Fruit fly (Drosophila melanogaster) whole organism, pupa: ENCODE measurements around the gene CG12766.

ENCODE experiments used
- CG12605 ChIP-seq: fragments of 200-800 bp; sonication (Bioruptor generic); IDR thresholded peaks from 2 replicates; pipeline ENCODE4 v1.3.6; 2022; ENCODE audit warnings: missing biosample characterization, missing genetic modification characterization
- CG13204 ChIP-seq: fragments of 200-800 bp; sonication (Bioruptor generic); optimal IDR thresholded peaks from 2 replicates; lab custom pipeline; 2018; ENCODE audit warnings: missing biosample characterization, mild to moderate bottlenecking, missing genetic modification characterization, moderate library complexity
- CG17806 ChIP-seq: fragments of 200-800 bp; sonication (Bioruptor generic); optimal IDR thresholded peaks from 2 replicates; lab custom pipeline; 2018; ENCODE audit warnings: missing biosample characterization, mild to moderate bottlenecking, missing genetic modification characterization, moderate library complexity
- CG8301 ChIP-seq: fragments of 200-800 bp; sonication (Bioruptor generic); optimal IDR thresholded peaks from 2 replicates; lab custom pipeline; 2018; ENCODE audit warnings: missing biosample characterization, mild to moderate bottlenecking, missing genetic modification characterization
- D1 ChIP-seq: fragments of 200-800 bp; sonication (Bioruptor generic); optimal IDR thresholded peaks from 2 replicates; lab custom pipeline; 2018; ENCODE audit warnings: missing biosample characterization, mild to moderate bottlenecking, missing genetic modification characterization, moderate library complexity
- EcR ChIP-seq: fragments of 200-800 bp; sonication (Bioruptor generic); optimal IDR thresholded peaks from 3 replicates; lab custom pipeline; 2019; ENCODE audit warnings: missing biosample characterization, missing genetic modification characterization, mild to moderate bottlenecking, moderate library complexity, missing genetic modification reagents
- Pif1B ChIP-seq: fragments of 200-800 bp; sonication (Bioruptor generic); optimal IDR thresholded peaks from 3 replicates; lab custom pipeline; 2016; ENCODE audit warnings: missing biosample characterization, missing genetic modification characterization
- Snoo ChIP-seq: fragments of 200-800 bp; sonication (Bioruptor generic); optimal IDR thresholded peaks from 3 replicates; lab custom pipeline; 2017; ENCODE audit warnings: missing biosample characterization, mild to moderate bottlenecking, missing genetic modification characterization, inconsistent platforms
- rn ChIP-seq: fragments of 200-800 bp; sonication (Bioruptor generic); IDR thresholded peaks from 2 replicates; pipeline ENCODE4 v1.3.6; 2022; ENCODE audit warnings: missing biosample characterization, missing genetic modification characterization

DNA sequence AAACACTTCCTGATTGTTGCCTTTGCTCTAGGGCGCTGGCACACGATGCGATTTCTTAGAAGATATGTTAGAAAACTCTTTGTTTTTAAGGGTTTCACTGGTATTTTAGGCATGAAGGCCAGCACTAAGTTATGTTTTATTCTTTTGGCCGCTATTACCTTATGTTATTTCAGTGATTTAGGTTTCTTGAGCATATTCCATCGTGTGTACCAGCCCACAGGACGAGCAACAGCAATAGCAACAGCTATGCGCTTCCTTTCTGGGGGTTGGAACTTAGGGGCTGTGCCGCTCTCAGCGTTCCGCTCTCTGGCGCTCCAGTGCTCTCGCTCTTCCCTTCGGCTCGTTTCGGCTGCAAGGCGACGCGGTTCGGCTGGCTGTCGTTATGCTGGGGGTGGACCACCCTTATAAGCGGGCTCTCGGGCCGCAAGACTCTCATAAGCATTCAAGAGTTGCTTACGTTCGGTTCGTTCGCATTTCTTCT is 43.6 kb upstream of the CG12766 start, which contains the start of gene scrt:
- no peak for TF ChIP-seq Snoo
- no peak for TF ChIP-seq EcR
- no peak for TF ChIP-seq CG13204 (GFP tag; lab: Kevin White, UChicago)
- TF ChIP-seq Pif1B (GFP tag; lab: Kevin White, UChicago), result no peak
- TF ChIP-seq CG8301 (tag; lab: Kevin White, UChicago), result no peak
- TF ChIP-seq CG12605 (GFP tag; lab: Robert Waterston, UW), result no peak
- no peak for TF ChIP-seq CG17806 (tag; lab: Kevin White, UChicago)
- no peak for TF ChIP-seq D1 (tag; lab: Kevin White, UChicago)
- TF ChIP-seq rn (GFP tag; lab: Robert Waterston, UW), result no peak
